Fruit fly (Drosophila melanogaster) whole organism, embryonic: ENCODE results near the gene CG5214.

Experiments used
- Abd-B ChIP-seq: fragments of 200-800 bp; sonication (Bioruptor generic); optimal IDR thresholded peaks from 2 replicates; lab custom pipeline; 2018; ENCODE audit warnings: missing biosample characterization, mild to moderate bottlenecking, missing genetic modification characterization, moderate library complexity
- Adf1 ChIP-seq: fragments of 200-800 bp; sonication (Bioruptor generic); IDR thresholded peaks from 2 replicates; pipeline ENCODE4 v1.3.6; 2022; ENCODE audit warnings: missing biosample characterization, missing genetic modification characterization
- BEAF-32 ChIP-seq: fragments of 200-800 bp; sonication (Bioruptor generic); optimal IDR thresholded peaks from 3 replicates; lab custom pipeline; 2017; ENCODE audit warnings: missing biosample characterization, missing genetic modification characterization, mild to moderate bottlenecking, moderate library complexity, missing genetic modification reagents
- Bdp1 ChIP-seq: fragments of 200-800 bp; sonication (Bioruptor generic); optimal IDR thresholded peaks from 3 replicates; lab custom pipeline; 2016; ENCODE audit warnings: missing biosample characterization, missing genetic modification characterization
- Bteb2 ChIP-seq: fragments of 200-800 bp; sonication (Bioruptor generic); optimal IDR thresholded peaks from 2 replicates; lab custom pipeline; 2016; ENCODE audit warnings: missing biosample characterization, missing genetic modification characterization
- CG10267 ChIP-seq: fragments of 200-800 bp; sonication (Bioruptor generic); optimal IDR thresholded peaks from 2 replicates; lab custom pipeline; 2018; ENCODE audit warnings: missing biosample characterization, mild to moderate bottlenecking, missing genetic modification characterization, moderate library complexity
- CG10366 ChIP-seq: fragments of 200-800 bp; sonication (Bioruptor generic); IDR thresholded peaks from 2 replicates; pipeline ENCODE4 v1.3.6; 2022; ENCODE audit warnings: missing biosample characterization, missing genetic modification characterization
- CG10654 ChIP-seq: fragments of 200-800 bp; sonication (Bioruptor generic); optimal IDR thresholded peaks from 2 replicates; lab custom pipeline; 2016; ENCODE audit warnings: missing biosample characterization, missing genetic modification characterization
- CG11560 ChIP-seq: fragments of 200-800 bp; sonication (Bioruptor generic); IDR thresholded peaks from 3 replicates; pipeline ENCODE4 v1.3.6; 2022; ENCODE audit warnings: missing biosample characterization, missing genetic modification characterization
- CG12769 ChIP-seq: fragments of 200-800 bp; sonication (Bioruptor generic); optimal IDR thresholded peaks from 2 replicates; lab custom pipeline; 2019; ENCODE audit warnings: missing biosample characterization, mild to moderate bottlenecking, missing genetic modification characterization, moderate library complexity
- CG1529 ChIP-seq: fragments of 200-800 bp; sonication (Bioruptor generic); optimal IDR thresholded peaks from 3 replicates; lab custom pipeline; 2018; ENCODE audit warnings: missing biosample characterization, missing genetic modification characterization
- CG1647 ChIP-seq: fragments of 200-800 bp; sonication (Bioruptor generic); optimal IDR thresholded peaks from 3 replicates; lab custom pipeline; 2016; ENCODE audit warnings: missing biosample characterization, missing genetic modification characterization
- CG16779 ChIP-seq: fragments of 200-800 bp; sonication (Bioruptor generic); IDR thresholded peaks from 2 replicates; pipeline ENCODE4 v1.3.6; 2022; ENCODE audit warnings: missing biosample characterization, missing genetic modification characterization
- CG18599 ChIP-seq: fragments of 200-800 bp; sonication (Bioruptor generic); optimal IDR thresholded peaks from 3 replicates; lab custom pipeline; 2017; ENCODE audit warnings: missing biosample characterization, missing genetic modification characterization, mild to moderate bottlenecking, moderate library complexity, missing genetic modification reagents
- CG18764 ChIP-seq: fragments of 200-800 bp; sonication (Bioruptor generic); optimal IDR thresholded peaks from 3 replicates; lab custom pipeline; 2016; ENCODE audit warnings: missing biosample characterization, missing genetic modification characterization
- CG30431 ChIP-seq: fragments of 200-800 bp; sonication (Bioruptor generic); optimal IDR thresholded peaks from 2 replicates; lab custom pipeline; 2017; ENCODE audit warnings: missing biosample characterization, missing genetic modification characterization
- CG33213 ChIP-seq: fragments of 200-800 bp; sonication (Bioruptor generic); optimal IDR thresholded peaks from 3 replicates; lab custom pipeline; 2016; ENCODE audit warnings: missing biosample characterization, missing genetic modification characterization
- CG33557 ChIP-seq: fragments of 200-800 bp; sonication (Bioruptor generic); optimal IDR thresholded peaks from 2 replicates; lab custom pipeline; 2019; ENCODE audit warnings: missing biosample characterization, mild to moderate bottlenecking, missing genetic modification characterization, moderate library complexity
- CG42726 ChIP-seq: fragments of 200-800 bp; sonication (Bioruptor generic); IDR thresholded peaks from 2 replicates; pipeline ENCODE4 v1.3.6; 2022; ENCODE audit warnings: missing biosample characterization, missing genetic modification characterization; ENCODE audit not compliant: partially characterized antibody
- CG4820 ChIP-seq: fragments of 200-800 bp; sonication (Bioruptor generic); optimal IDR thresholded peaks from 3 replicates; lab custom pipeline; 2016; ENCODE audit warnings: missing biosample characterization, missing genetic modification characterization
- CG7839 ChIP-seq: fragments of 200-800 bp; sonication (Bioruptor generic); optimal IDR thresholded peaks from 3 replicates; lab custom pipeline; 2018; ENCODE audit warnings: missing biosample characterization, mild to moderate bottlenecking, missing genetic modification characterization, moderate library complexity
- Deaf1 ChIP-seq: fragments of 200-800 bp; optimal IDR thresholded peaks from 3 replicates; lab custom pipeline; 2019; ENCODE audit warnings: missing biosample characterization, mild to moderate bottlenecking, missing genetic modification characterization, moderate library complexity
- Dll ChIP-seq: fragments of 200-800 bp; sonication (Bioruptor generic); IDR thresholded peaks from 4 replicates; pipeline ENCODE4 v1.3.6; 2022; ENCODE audit warnings: missing biosample characterization, missing genetic modification characterization; ENCODE audit not compliant: partially characterized antibody
- E2f2 ChIP-seq: fragments of 200-800 bp; sonication (Bioruptor generic); IDR thresholded peaks from 2 replicates; pipeline ENCODE4 v1.3.6; 2022; ENCODE audit warnings: missing biosample characterization, missing genetic modification characterization
- Elba2 ChIP-seq: fragments of 200-800 bp; sonication (Bioruptor generic); optimal IDR thresholded peaks from 3 replicates; lab custom pipeline; 2016; ENCODE audit warnings: missing biosample characterization, missing genetic modification characterization
- Fer3 ChIP-seq: fragments of 200-800 bp; sonication (Bioruptor generic); optimal IDR thresholded peaks from 2 replicates; lab custom pipeline; 2018; ENCODE audit warnings: missing biosample characterization, mild to moderate bottlenecking, missing genetic modification characterization, moderate library complexity
- HHEX ChIP-seq: fragments of 200-800 bp; sonication (Bioruptor generic); optimal IDR thresholded peaks from 3 replicates; lab custom pipeline; 2017; ENCODE audit warnings: missing biosample characterization, mild to moderate bottlenecking, missing genetic modification characterization, missing genetic modification reagents
- Lim3 ChIP-seq: fragments of 200-800 bp; sonication (Bioruptor generic); IDR thresholded peaks from 2 replicates; pipeline ENCODE4 v1.3.6; 2022; ENCODE audit warnings: missing biosample characterization, missing genetic modification characterization
- Mad ChIP-seq: fragments of 200-800 bp; sonication (Bioruptor generic); optimal IDR thresholded peaks from 2 replicates; lab custom pipeline; 2016; ENCODE audit warnings: missing biosample characterization, missing genetic modification characterization
- Meics ChIP-seq: fragments of 200-800 bp; sonication (Bioruptor generic); optimal IDR thresholded peaks from 2 replicates; lab custom pipeline; 2017; ENCODE audit warnings: missing biosample characterization, mild to moderate bottlenecking, missing genetic modification characterization
- NC2β ChIP-seq: fragments of 200-800 bp; sonication (Bioruptor generic); optimal IDR thresholded peaks from 2 replicates; lab custom pipeline; 2016; ENCODE audit warnings: missing biosample characterization, missing genetic modification characterization
- Neu2 ChIP-seq: fragments of 200-800 bp; sonication (Bioruptor generic); optimal IDR thresholded peaks from 3 replicates; lab custom pipeline; 2016; ENCODE audit warnings: missing biosample characterization, missing genetic modification characterization, borderline replicate concordance
- Ravus ChIP-seq: fragments of 200-800 bp; sonication (Bioruptor generic); IDR thresholded peaks from 2 replicates; pipeline ENCODE4 v1.3.6; 2022; ENCODE audit warnings: missing biosample characterization, missing genetic modification characterization
- Taf1 ChIP-seq: fragments of 200-800 bp; sonication (Bioruptor generic); IDR thresholded peaks from 2 replicates; pipeline ENCODE4 v1.3.6; 2022; ENCODE audit warnings: missing biosample characterization, missing genetic modification characterization
- ara ChIP-seq: fragments of 200-800 bp; sonication (Bioruptor generic); IDR thresholded peaks from 2 replicates; pipeline ENCODE4 v1.3.6; 2022; ENCODE audit warnings: missing biosample characterization, missing genetic modification characterization
- ase ChIP-seq: fragments of 200-800 bp; sonication (Bioruptor generic); IDR thresholded peaks from 3 replicates; pipeline ENCODE4 v1.3.6; 2022; ENCODE audit warnings: missing biosample characterization, missing genetic modification characterization
- bowl ChIP-seq: fragments of 200-800 bp; sonication (Bioruptor generic); IDR thresholded peaks from 2 replicates; pipeline ENCODE4 v1.3.6; 2022; ENCODE audit warnings: missing biosample characterization, missing genetic modification characterization
- cg ChIP-seq: fragments of 200-800 bp; sonication (Bioruptor generic); optimal IDR thresholded peaks from 3 replicates; lab custom pipeline; 2019; ENCODE audit warnings: missing biosample characterization, mild to moderate bottlenecking, missing genetic modification characterization, moderate library complexity
- chif ChIP-seq, 2 experiments: fragments of 200-800 bp; sonication (Bioruptor generic); optimal IDR thresholded peaks; 3 replicates each; lab custom pipeline; 2016; ENCODE audit warnings: missing biosample characterization in 2 of 2, missing genetic modification characterization in 2 of 2
- chn ChIP-seq: fragments of 200-800 bp; sonication (Bioruptor generic); optimal IDR thresholded peaks from 2 replicates; lab custom pipeline; 2016; ENCODE audit warnings: missing biosample characterization, missing genetic modification characterization
- ftz-f1 ChIP-seq: fragments of 200-800 bp; sonication (Bioruptor generic); optimal IDR thresholded peaks from 2 replicates; lab custom pipeline; 2016; ENCODE audit warnings: missing biosample characterization, missing genetic modification characterization
- gem ChIP-seq: fragments of 200-800 bp; sonication (Bioruptor generic); optimal IDR thresholded peaks from 2 replicates; lab custom pipeline; 2019; ENCODE audit warnings: missing biosample characterization, mild to moderate bottlenecking, missing genetic modification characterization, moderate library complexity
- grau ChIP-seq: fragments of 200-800 bp; optimal IDR thresholded peaks from 3 replicates; lab custom pipeline; 2019; ENCODE audit warnings: missing biosample characterization, mild to moderate bottlenecking, missing genetic modification characterization, moderate library complexity
- gsb ChIP-seq: fragments of 200-800 bp; sonication (Bioruptor generic); IDR thresholded peaks from 2 replicates; pipeline ENCODE4 v1.3.6; 2022; ENCODE audit warnings: missing biosample characterization, missing genetic modification characterization
- h ChIP-seq: fragments of >200 bp; optimal IDR thresholded peaks from 2 replicates; lab custom pipeline; 2017
- jumu ChIP-seq: fragments of 200-800 bp; sonication (Bioruptor generic); optimal IDR thresholded peaks from 3 replicates; lab custom pipeline; 2016; ENCODE audit warnings: missing biosample characterization, missing genetic modification characterization
- lola ChIP-seq, 3 experiments: fragments of >200 bp in 2 of 3; fragments of 200-800 bp in 1 of 3; sonication (Bioruptor generic) in 1 of 3; optimal IDR thresholded peaks; 2 replicates each; lab custom pipeline; 2017 to 2019; ENCODE audit warnings: missing biosample characterization in 3 of 3, missing genetic modification characterization in 3 of 3, mild to moderate bottlenecking in 1 of 3, moderate library complexity in 1 of 3
- nau ChIP-seq: fragments of 200-800 bp; sonication (Bioruptor generic); optimal IDR thresholded peaks from 3 replicates; lab custom pipeline; 2017; ENCODE audit warnings: missing biosample characterization, mild to moderate bottlenecking, missing genetic modification characterization, missing genetic modification reagents
- odd ChIP-seq: fragments of 200-800 bp; sonication (Bioruptor generic); optimal IDR thresholded peaks from 2 replicates; lab custom pipeline; 2017; ENCODE audit warnings: missing biosample characterization, mild to moderate bottlenecking, missing genetic modification characterization
- onecut ChIP-seq: fragments of 200-800 bp; sonication (Bioruptor generic); IDR thresholded peaks from 2 replicates; pipeline ENCODE4 v1.3.6; 2022; ENCODE audit warnings: missing biosample characterization, missing genetic modification characterization
- ro ChIP-seq: fragments of 200-800 bp; sonication (Bioruptor generic); IDR thresholded peaks from 2 replicates; pipeline ENCODE4 v1.3.6; 2022; ENCODE audit warnings: missing biosample characterization, missing genetic modification characterization
- sd ChIP-seq: fragments of 200-800 bp; sonication (Bioruptor generic); optimal IDR thresholded peaks from 3 replicates; lab custom pipeline; 2018; ENCODE audit warnings: missing biosample characterization, mild to moderate bottlenecking, missing genetic modification characterization, moderate library complexity
- unc-4 ChIP-seq: fragments of 200-800 bp; sonication (Bioruptor generic); IDR thresholded peaks from 2 replicates; pipeline ENCODE4 v1.3.6; 2022; ENCODE audit warnings: missing biosample characterization, missing genetic modification characterization; ENCODE audit not compliant: partially characterized antibody

CG5214 gene

DNA sequence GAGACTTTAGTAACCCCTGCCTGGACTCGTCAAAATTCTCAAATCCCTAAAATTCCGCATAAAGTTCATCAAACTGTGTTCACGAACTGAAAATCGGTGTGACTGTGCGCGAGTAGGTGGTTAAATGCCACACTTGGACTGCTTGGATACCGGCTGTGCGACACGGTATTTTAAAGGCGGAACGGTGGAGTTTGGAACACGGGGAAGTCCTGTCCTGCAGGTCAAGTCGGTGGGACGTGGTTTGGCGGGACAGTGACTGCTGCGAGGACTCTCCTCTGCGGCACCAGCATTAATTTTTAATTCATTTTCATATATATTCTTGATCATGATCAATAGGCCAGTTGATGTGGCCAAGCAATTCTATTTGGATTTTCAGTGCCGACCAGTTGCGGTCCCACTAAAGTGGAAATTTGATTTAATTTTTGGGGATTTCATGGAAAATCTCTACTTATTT lies 9.2 kb upstream of the CG5214 start, which contains the start of the genes Arfip and CG17721 (continued):
- TF ChIP-seq Deaf1 (no peak), Abd-B (GFP tag; lab: Kevin White, UChicago) (no peak), CG16779 (GFP tag; lab: Robert Waterston, UW) (no peak), CG12769 (tag; lab: Kevin White, UChicago) (no peak), CG1529 (GFP tag; lab: Kevin White, UChicago) (no peak), h (lab: Kevin White, UChicago) (no peak), CG18599 (no peak), ase (GFP tag; lab: Robert Waterston, UW) (no peak), CG4820 (GFP tag; lab: Kevin White, UChicago) (no peak), Ravus (GFP tag; lab: Robert Waterston, UW) (no peak), jumu (GFP tag; lab: Kevin White, UChicago) (no peak), gsb (GFP tag; lab: Robert Waterston, UW) (no peak), Lim3 (GFP tag; lab: Robert Waterston, UW) (no peak), Dll (GFP tag; lab: Robert Waterston, UW) (no peak), Bdp1 (GFP tag; lab: Kevin White, UChicago) (no peak), gem (tag; lab: Kevin White, UChicago) (no peak), HHEX (GFP tag; lab: Kevin White, UChicago) (no peak), Neu2 (GFP tag; lab: Kevin White, UChicago) (no peak), CG10366 (no peak), CG1647 (no peak), Mad (GFP tag; lab: Kevin White, UChicago) (no peak), ara (GFP tag; lab: Robert Waterston, UW) (no peak), CG7839 (tag; lab: Kevin White, UChicago) (no peak), CG33213 (no peak), bowl (GFP tag; lab: Robert Waterston, UW) (no peak), odd (GFP tag; lab: Kevin White, UChicago) (no peak), Elba2 (GFP tag; lab: Kevin White, UChicago) (no peak), Adf1 (GFP tag; lab: Robert Waterston, UW) (no peak), CG30431 (GFP tag; lab: Kevin White, UChicago) (no peak), CG11560 (no peak), ro (GFP tag; lab: Robert Waterston, UW) (no peak), nau (no peak), grau (tag; lab: Kevin White, UChicago) (peak; percentile 20), cg (GFP tag; lab: Kevin White, UChicago) (no peak), ftz-f1 (no peak), CG10267 (tag; lab: Kevin White, UChicago) (peak; percentile 16), CG33557 (GFP tag; lab: Kevin White, UChicago) (no peak)

- TF ChIP-seq Bteb2 (GFP tag; lab: Kevin White, UChicago), result no peak
- TF ChIP-seq sd (tag; lab: Kevin White, UChicago), result no peak
- no peak for TF ChIP-seq chif (GFP tag; optimal IDR thresholded peaks at IDR 0.05; lab: Kevin White, UChicago)
- no peak for TF ChIP-seq CG42726 (GFP tag; lab: Robert Waterston, UW)
- TF ChIP-seq BEAF-32 (GFP tag; lab: Kevin White, UChicago), result peak; percentile 65
- TF ChIP-seq CG18764 (GFP tag; lab: Kevin White, UChicago), result no peak
- TF ChIP-seq onecut (GFP tag; lab: Robert Waterston, UW), result no peak
- TF ChIP-seq Taf1, result no peak
- no peak for TF ChIP-seq CG10654 (GFP tag; lab: Kevin White, UChicago)
- TF ChIP-seq Fer3 (tag; lab: Kevin White, UChicago), result no peak
- no peak for TF ChIP-seq lola (GFP tag; optimal IDR thresholded peaks at IDR 0.05; lab: Kevin White, UChicago)
- TF ChIP-seq unc-4 (GFP tag; lab: Robert Waterston, UW), result peak; percentile 56; the same call in 1 of the 2 replicates
- peak; percentile 81 for TF ChIP-seq E2f2 (GFP tag; lab: Robert Waterston, UW)
- TF ChIP-seq Meics, result no peak
- TF ChIP-seq NC2β (GFP tag; lab: Kevin White, UChicago), result no peak
- no peak for TF ChIP-seq chn (GFP tag; lab: Kevin White, UChicago)
These were observed 8.1 kb upstream of the CG5214 start, which contains the start of gene CG31441 for dm6 chr3R:11236041-11236440. Gene CG31441 (plus strand): TSS chr3R:11236286.
